Worm (Caenorhabditis elegans): ENCODE results near the gene bmy-1.
"Not testable (repeated sequence)": the region's sequence is repeated elsewhere in the genome, so short reads cannot be mapped to it uniquely, and the experiment has no call there.

Gene bmy-1

DNA sequence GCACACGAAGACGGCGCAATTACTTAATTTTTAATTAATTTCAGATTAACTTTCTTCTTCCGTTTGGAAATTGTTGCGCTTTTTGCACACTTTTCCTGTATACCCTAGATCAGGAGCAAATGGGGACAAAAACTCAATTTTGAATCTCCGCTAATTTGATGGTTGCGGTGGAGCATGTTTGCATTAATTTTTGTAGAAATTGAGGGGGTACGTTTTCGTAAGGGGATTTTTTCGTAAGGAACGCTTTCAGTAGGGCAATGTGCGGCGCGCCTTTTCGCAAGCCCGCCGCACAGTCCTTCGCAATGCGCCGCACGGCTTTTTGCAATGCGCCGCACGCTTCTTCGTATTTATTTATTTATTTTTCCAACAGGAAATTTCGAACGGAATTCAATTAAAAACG lies 12.1 kb upstream of the bmy-1 start:
- TF ChIP-seq ctbp-1 (GFP tag; IDR thresholded peaks at IDR 0.05) (peak; percentile 95), dmd-9 (GFP tag; IDR thresholded peaks at IDR 0.05) (peak; percentile 85; the same call in 1 of the 2 replicates), tra-1 (GFP tag; IDR thresholded peaks at IDR 0.05) (peak; percentile 88), madf-9 (GFP tag; conservative IDR thresholded peaks at IDR 0.05) (peak; percentile 72), hif-1 (tag; optimal IDR thresholded peaks at IDR 0.05) (peak in 1 of 2 experiments; percentile 12), ceh-44 (GFP tag; IDR thresholded peaks at IDR 0.05) (peak; percentile 84), pha-4 (GFP tag; IDR thresholded peaks at IDR 0.05) (peak; percentile 93), mes-2 (tag; optimal IDR thresholded peaks at IDR 0.05; ENCODE audit: poor library complexity, severe bottlenecking) (peak; percentile 85), lsy-2 (tag; optimal IDR thresholded peaks at IDR 0.05) (peak; percentile 26 to 73), mep-1 (tag; optimal IDR thresholded peaks at IDR 0.05) (peak; percentile 58), D1046.2 (GFP tag; IDR thresholded peaks at IDR 0.05) (peak; percentile 83; the same call in 1 of the 2 replicates), nhr-48 (tag; optimal IDR thresholded peaks at IDR 0.05) (peak; percentile 0), daf-16 (tag; optimal IDR thresholded peaks at IDR 0.05) (peak; percentile 6), dpl-1 (GFP tag; optimal IDR thresholded peaks at IDR 0.05) (peak; percentile 78), nhr-6 (tag; optimal IDR thresholded peaks at IDR 0.05) (peak; percentile 41), arid-1 (GFP tag; conservative IDR thresholded peaks at IDR 0.05) (peak; percentile 84), set-16 (GFP tag; IDR thresholded peaks at IDR 0.05) (peak; percentile 65; the same call in 1 of the 2 replicates), lim-7 (GFP tag; IDR thresholded peaks at IDR 0.05) (peak; percentile 59), lin-38 (GFP tag; IDR thresholded peaks at IDR 0.05) (peak; percentile 99), nhr-77 (tag; optimal IDR thresholded peaks at IDR 0.05) (peak; percentile 27), ZK337.2 (GFP tag; IDR thresholded peaks at IDR 0.05) (peak; percentile 21; the same call in 1 of the 2 replicates), lin-29 (GFP tag; IDR thresholded peaks at IDR 0.05) (peak; percentile 83), daf-19 (GFP tag; conservative IDR thresholded peaks at IDR 0.05) (peak; percentile 46; the same call in 1 of the 2 replicates), snpc-1.2 (GFP tag; IDR thresholded peaks at IDR 0.05) (peak; percentile 85), nhr-28 (tag; optimal IDR thresholded peaks at IDR 0.05) (peak; percentile 48), madf-5 (GFP tag; IDR thresholded peaks at IDR 0.05) (peak in 1 of 2 experiments; percentile 86; a peak in 2 of 4 replicates), unc-130 (GFP tag; optimal IDR thresholded peaks at IDR 0.05) (peak; percentile 15), vab-7 (GFP tag; IDR thresholded peaks at IDR 0.05) (peak; percentile 90), Y48G9A.11 (GFP tag; IDR thresholded peaks at IDR 0.05) (peak; percentile 86), nhr-102 (tag; optimal IDR thresholded peaks at IDR 0.05) (peak; percentile 40), hlh-11 (tag; optimal IDR thresholded peaks at IDR 0.05) (peak; percentile 39), T20F7.1 (GFP tag; optimal IDR thresholded peaks at IDR 0.05) (peak; percentile 25), nhr-41 (GFP tag; IDR thresholded peaks at IDR 0.05) (peak; percentile 56; the same call in 1 of the 2 replicates), aha-1 (tag) (peak; percentile 63), zfp-3 (GFP tag; conservative IDR thresholded peaks at IDR 0.05) (peak; percentile 89), duxl-1 (tag; optimal IDR thresholded peaks at IDR 0.05; ENCODE audit: poor library complexity) (peak; percentile 43), dmd-6 (GFP tag; IDR thresholded peaks at IDR 0.05) (peak; percentile 90), saeg-2 (GFP tag; IDR thresholded peaks at IDR 0.05) (peak; percentile 90), php-3 (GFP tag; IDR thresholded peaks at IDR 0.05) (peak; percentile 92), hmg-1.1 (GFP tag; IDR thresholded peaks at IDR 0.05) (peak; percentile 94), lin-1 (GFP tag; IDR thresholded peaks at IDR 0.05) (peak; percentile 88), T26A8.4 (GFP tag; IDR thresholded peaks at IDR 0.05) (peak; percentile 97), rbr-2 (tag; optimal IDR thresholded peaks at IDR 0.05) (peak; percentile 21), hlh-30 (tag; optimal IDR thresholded peaks at IDR 0.05; ENCODE audit: insufficient read depth) (peak; percentile 8), nhr-42 (GFP tag; IDR thresholded peaks at IDR 0.05) (peak; percentile 92), mdt-29 (GFP tag; IDR thresholded peaks at IDR 0.05) (peak; percentile 67; the same call in 1 of the 2 replicates), egl-43 (GFP tag; IDR thresholded peaks at IDR 0.05) (peak; percentile 91), ceh-20 (GFP tag; IDR thresholded peaks at IDR 0.05) (peak; percentile 93)
- not testable (repeated sequence) for TF ChIP-seq pha-4 (tag; optimal IDR thresholded peaks at IDR 0.05); daf-16 (GFP tag; optimal IDR thresholded peaks at IDR 0.05)

Measured in whole organism, L4 larva.